Fruit fly (Drosophila melanogaster): ENCODE measurements around the gene THADA.

DNA sequence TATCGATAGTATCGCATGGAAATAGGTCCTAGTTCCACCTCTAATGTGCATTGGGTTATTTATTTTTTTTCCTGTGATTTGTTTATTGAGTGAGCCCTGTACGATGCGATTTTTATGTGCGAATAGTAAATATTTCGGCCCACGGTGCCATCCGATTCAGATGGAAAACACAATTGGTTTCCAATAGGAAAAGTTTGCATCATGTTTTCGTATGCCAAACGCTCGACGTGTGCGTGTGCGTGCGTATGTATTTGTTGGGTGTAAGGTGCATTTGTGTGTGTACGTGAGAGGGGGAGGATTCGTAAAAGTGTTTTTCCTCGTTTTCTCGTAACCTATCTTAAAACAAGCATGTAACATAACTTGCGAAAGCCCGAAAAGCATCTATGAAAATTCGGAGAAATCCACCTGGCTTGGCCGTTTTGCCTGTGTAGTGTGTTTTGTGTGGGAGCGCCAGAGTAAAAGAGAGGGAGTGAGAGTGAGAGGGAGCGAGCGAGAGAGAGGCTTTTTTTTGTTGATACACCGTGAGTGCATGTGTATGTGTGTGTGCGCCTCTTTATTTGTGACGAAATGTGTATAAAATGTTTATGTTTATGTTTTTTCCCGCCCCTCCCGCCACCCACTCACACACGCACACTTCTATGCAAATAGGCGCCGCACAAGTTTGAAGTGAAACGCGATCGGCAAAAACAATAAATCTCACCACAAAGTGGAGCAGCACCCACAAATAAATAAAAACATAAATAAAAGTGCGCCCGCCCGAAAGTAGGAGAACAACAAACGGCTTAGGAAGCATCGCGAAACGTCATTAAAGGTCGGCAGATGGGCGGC, 1.0 kb upstream of the THADA start, which contains the start of gene Hers:
- TF ChIP-seq CG7045 (GFP tag; optimal IDR thresholded peaks at IDR 0.05) (no peak), CG5204 (GFP tag; optimal IDR thresholded peaks at IDR 0.05) (no peak), CG33017 (tag; optimal IDR thresholded peaks at IDR 0.05) (no peak), Hr96 (GFP tag; optimal IDR thresholded peaks at IDR 0.05) (no peak)

Data from whole organism, adult.